Worm (Caenorhabditis elegans) whole organism, mixed stage, embryonic: ENCODE measurements around the gene bath-47.

Experiments
- M03D4.4 ChIP-seq: sonication (generic microtip); optimal IDR thresholded peaks from 2 replicates; lab custom pipeline; 2017; ENCODE audit warnings: mild to moderate bottlenecking, missing genetic modification characterization, missing compliant biosample characterization
- bed-3 ChIP-seq: fragments of 200-800 bp; sonication (Bioruptor generic); optimal IDR thresholded peaks from 3 replicates; lab custom pipeline; 2018; ENCODE audit warnings: mild to moderate bottlenecking, missing genetic modification characterization, moderate library complexity, missing compliant biosample characterization
- blmp-1 ChIP-seq: fragments of 150-350 bp; optimal IDR thresholded peaks from 2 replicates; lab custom pipeline; 2014; ENCODE audit warnings: missing biosample characterization, missing genetic modification characterization
- ceh-43 ChIP-seq: fragments of 200-800 bp; sonication (Bioruptor generic); optimal IDR thresholded peaks from 2 replicates; lab custom pipeline; 2018; ENCODE audit warnings: mild to moderate bottlenecking, missing genetic modification characterization, moderate library complexity, missing compliant biosample characterization
- ceh-83 ChIP-seq: fragments of 200-800 bp; sonication (Bioruptor generic); optimal IDR thresholded peaks from 2 replicates; lab custom pipeline; 2018; ENCODE audit warnings: mild to moderate bottlenecking, missing genetic modification characterization, missing compliant biosample characterization
- cnd-1 ChIP-seq: fragments of 200-800 bp; sonication (Bioruptor generic); optimal IDR thresholded peaks from 2 replicates; lab custom pipeline; 2018; ENCODE audit warnings: mild to moderate bottlenecking, missing genetic modification characterization, missing compliant biosample characterization
- drap-1 ChIP-seq: fragments of 200-800 bp; sonication (Bioruptor generic); optimal IDR thresholded peaks from 3 replicates; lab custom pipeline; 2018; ENCODE audit warnings: mild to moderate bottlenecking, missing genetic modification characterization, missing compliant biosample characterization
- elt-1 ChIP-seq: sonication (generic microtip); optimal IDR thresholded peaks from 2 replicates; lab custom pipeline; 2017; ENCODE audit warnings: missing genetic modification characterization, mild to moderate bottlenecking, missing compliant biosample characterization, antibody characterized with exemption, moderate library complexity, borderline replicate concordance; ENCODE audit not compliant: insufficient read depth
- elt-3 ChIP-seq: fragments of 150-350 bp; optimal IDR thresholded peaks from 2 replicates; lab custom pipeline; 2014; ENCODE audit warnings: missing biosample characterization, missing genetic modification characterization
- flh-1 ChIP-seq: fragments of 200-800 bp; sonication (Bioruptor generic); optimal IDR thresholded peaks from 2 replicates; lab custom pipeline; 2018; ENCODE audit warnings: mild to moderate bottlenecking, missing genetic modification characterization, moderate library complexity, missing compliant biosample characterization
- ham-2 ChIP-seq: fragments of 200-800 bp; sonication (Bioruptor generic); optimal IDR thresholded peaks from 2 replicates; lab custom pipeline; 2018; ENCODE audit warnings: mild to moderate bottlenecking, missing genetic modification characterization, missing compliant biosample characterization
- hlh-1 ChIP-seq: fragments of 150-350 bp; optimal IDR thresholded peaks from 2 replicates; lab custom pipeline; 2014; ENCODE audit warnings: missing biosample characterization, missing genetic modification reagents, missing genetic modification characterization
- lin-13 ChIP-seq: fragments of 150-350 bp; optimal IDR thresholded peaks from 2 replicates; lab custom pipeline; 2014; ENCODE audit warnings: missing biosample characterization, missing genetic modification characterization
- lin-32 ChIP-seq: fragments of 200-800 bp; sonication (Bioruptor generic); optimal IDR thresholded peaks from 2 replicates; lab custom pipeline; 2018; ENCODE audit warnings: mild to moderate bottlenecking, missing genetic modification characterization, missing compliant biosample characterization
- lsy-2 ChIP-seq: fragments of 150-350 bp; optimal IDR thresholded peaks from 2 replicates; lab custom pipeline; 2014; ENCODE audit warnings: missing biosample characterization, missing genetic modification characterization
- mab-5 ChIP-seq: fragments of 150-350 bp; optimal IDR thresholded peaks from 2 replicates; lab custom pipeline; 2014; ENCODE audit warnings: missing biosample characterization, missing genetic modification characterization
- mep-1 ChIP-seq: fragments of 150-350 bp; optimal IDR thresholded peaks from 2 replicates; lab custom pipeline; 2017; ENCODE audit warnings: missing biosample characterization, missing genetic modification reagents, missing genetic modification characterization, inconsistent platforms
- mls-2 ChIP-seq: sonication (generic microtip); optimal IDR thresholded peaks from 2 replicates; lab custom pipeline; 2016; ENCODE audit warnings: mild to moderate bottlenecking, missing genetic modification characterization, moderate library complexity, missing compliant biosample characterization
- nhr-2 ChIP-seq: fragments of 150-350 bp; optimal IDR thresholded peaks from 2 replicates; lab custom pipeline; 2014; ENCODE audit warnings: missing biosample characterization, missing genetic modification characterization
- nhr-28 ChIP-seq: fragments of 150-350 bp; optimal IDR thresholded peaks from 2 replicates; lab custom pipeline; 2014; ENCODE audit warnings: missing biosample characterization, missing genetic modification characterization
- nhr-76 ChIP-seq: sonication (generic microtip); optimal IDR thresholded peaks from 2 replicates; lab custom pipeline; 2017; ENCODE audit warnings: missing biosample characterization, missing genetic modification characterization
- pha-4 ChIP-seq: fragments of 150-350 bp; optimal IDR thresholded peaks from 2 replicates; lab custom pipeline; 2018; ENCODE audit warnings: missing biosample characterization, missing genetic modification reagents, missing genetic modification characterization
- sem-2 ChIP-seq: fragments of 200-800 bp; sonication (Bioruptor generic); optimal IDR thresholded peaks from 2 replicates; lab custom pipeline; 2018; ENCODE audit warnings: mild to moderate bottlenecking, missing genetic modification characterization, missing compliant biosample characterization
- snpc-4 ChIP-seq: fragments of 150-350 bp; optimal IDR thresholded peaks from 2 replicates; lab custom pipeline; 2014; ENCODE audit warnings: missing biosample characterization, missing genetic modification characterization
- tbx-8 ChIP-seq: fragments of 200-800 bp; sonication (Bioruptor generic); optimal IDR thresholded peaks from 2 replicates; lab custom pipeline; 2018; ENCODE audit warnings: mild to moderate bottlenecking, missing genetic modification characterization, moderate library complexity, missing compliant biosample characterization
- unc-62 ChIP-seq: fragments of 150-350 bp; optimal IDR thresholded peaks from 2 replicates; lab custom pipeline; 2014; ENCODE audit warnings: missing biosample characterization, missing genetic modification reagents, missing genetic modification characterization
- zip-8 ChIP-seq: fragments of 150-350 bp; optimal IDR thresholded peaks from 2 replicates; lab custom pipeline; 2014; ENCODE audit warnings: missing biosample characterization, missing genetic modification characterization

bath-47 gene

DNA sequence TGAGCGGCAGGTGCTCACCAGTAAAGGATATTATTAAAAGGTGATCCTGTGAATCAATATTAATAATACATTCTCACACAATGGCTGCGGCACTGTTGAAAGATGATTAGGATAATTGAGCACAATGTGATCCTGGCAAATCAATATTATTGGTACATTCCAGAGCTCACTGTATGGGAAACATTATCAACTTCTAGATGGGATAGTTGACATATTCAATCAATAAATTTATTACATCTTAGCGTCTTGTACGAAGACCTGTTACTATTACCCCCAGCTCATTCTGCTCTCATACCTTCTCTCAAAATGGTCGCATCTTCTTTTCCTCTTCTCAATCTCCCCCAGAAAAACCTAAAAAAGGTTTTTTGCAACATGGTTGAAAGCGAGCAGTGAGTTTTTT, 33.4 kb upstream of the bath-47 start, which contains the start of gene fbxb-49:
fbxb-49 (plus strand) TSS at position 301 of the 400 bp plus-strand sequence.
- TF ChIP-seq nhr-2 (tag; lab: Kevin White, UChicago): no peak
- TF ChIP-seq drap-1 (GFP tag; lab: Kevin White, UChicago): no peak
- no peak for TF ChIP-seq bed-3 (GFP tag; lab: Kevin White, UChicago)
- TF ChIP-seq blmp-1 (tag; lab: Kevin White, UChicago): no peak
- no peak for TF ChIP-seq lsy-2 (tag; lab: Kevin White, UChicago)
- no peak for TF ChIP-seq pha-4 (tag; lab: Kevin White, UChicago)
- no peak for TF ChIP-seq hlh-1 (tag; lab: Kevin White, UChicago)

DNA sequence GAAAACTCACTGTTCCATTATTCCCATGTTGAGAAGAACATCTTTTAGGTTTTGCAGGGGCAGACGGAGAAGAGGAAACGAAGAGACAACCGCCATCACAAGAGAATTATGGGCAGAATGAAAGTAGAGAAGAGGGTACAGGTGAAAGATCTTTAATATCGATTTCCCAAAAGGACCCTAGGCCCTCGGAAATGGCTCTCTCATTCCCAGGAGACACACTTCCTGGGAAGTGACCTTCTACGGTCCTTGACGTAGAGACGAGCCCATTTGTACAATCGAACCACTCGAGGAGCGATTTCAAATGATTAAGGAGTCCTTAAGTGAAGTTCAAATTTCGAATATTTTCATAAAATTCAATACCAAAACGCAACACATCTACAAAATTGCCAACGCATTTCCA, 30.6 kb upstream of the bath-47 start, which contains the start of gene fbxb-46:
fbxb-46 (minus strand) TSS at position 101 of the 400 bp plus-strand sequence.
- no peak for TF ChIP-seq mls-2 (tag; lab: Kevin White, UChicago)
- no peak for TF ChIP-seq mep-1 (tag; lab: Kevin White, UChicago)
- TF ChIP-seq, all 35 proteins: peak for 0

DNA sequence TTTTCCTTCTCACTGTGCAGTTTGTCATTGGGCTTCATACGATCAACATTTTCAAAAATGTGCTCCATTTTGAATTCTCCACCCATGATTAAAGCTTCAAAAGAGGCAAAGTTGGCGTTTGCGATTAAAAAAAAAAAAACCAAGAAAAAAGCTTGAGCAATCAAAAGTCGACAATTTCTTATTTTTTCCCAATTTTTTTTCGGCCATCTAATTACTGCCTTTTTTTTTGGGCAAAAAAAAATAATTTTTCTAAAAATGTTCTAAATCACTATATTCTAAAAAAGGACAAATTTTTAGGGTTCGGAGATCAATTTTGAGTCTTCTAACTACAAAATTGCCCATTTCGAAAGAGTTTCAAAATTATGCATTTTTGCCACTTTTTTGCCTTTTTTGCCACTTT, 25.6 kb upstream of the bath-47 start, which contains the start of gene K05F6.10:
K05F6.10 (minus strand) TSS at position 101 of the 400 bp plus-strand sequence.
- TF ChIP-seq mab-5 (tag; lab: Kevin White, UChicago) (no peak), snpc-4 (tag; lab: Kevin White, UChicago) (no peak), lsy-2 (tag; lab: Kevin White, UChicago) (no peak), ceh-43 (GFP tag; lab: Kevin White, UChicago) (no peak), tbx-8 (GFP tag; lab: Kevin White, UChicago) (no peak), elt-1 (no peak), sem-2 (GFP tag; lab: Kevin White, UChicago) (no peak)

DNA sequence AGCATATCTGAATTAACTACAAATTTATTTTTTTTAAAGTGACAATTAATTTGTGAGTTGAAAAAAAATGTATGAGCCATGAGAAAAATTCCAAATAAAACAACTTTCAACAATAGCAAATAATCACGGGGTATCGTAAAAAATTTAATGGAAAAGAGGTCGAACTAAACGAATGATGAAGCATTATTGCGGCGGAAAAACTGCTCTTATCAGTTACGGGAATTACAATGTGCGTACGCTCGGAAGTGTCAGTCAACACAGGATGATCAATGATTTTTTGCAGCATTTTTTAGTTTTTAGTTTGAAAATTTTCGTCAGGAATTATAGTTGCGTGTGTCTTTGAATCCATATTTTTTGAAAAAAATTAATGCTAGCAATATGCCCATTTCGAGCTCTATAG, 24.8 kb upstream of the bath-47 start:
- no peak for TF ChIP-seq zip-8 (tag; lab: Kevin White, UChicago)
- no peak for TF ChIP-seq lin-13 (tag; lab: Kevin White, UChicago)
- TF ChIP-seq blmp-1 (tag; lab: Kevin White, UChicago): no peak
- TF ChIP-seq mab-5 (tag; lab: Kevin White, UChicago): no peak
- TF ChIP-seq snpc-4 (tag; lab: Kevin White, UChicago): no peak
- TF ChIP-seq unc-62: no peak
- TF ChIP-seq ceh-83 (GFP tag; lab: Kevin White, UChicago): no peak
- TF ChIP-seq tbx-8 (GFP tag; lab: Kevin White, UChicago): no peak
- TF ChIP-seq ham-2 (GFP tag; lab: Kevin White, UChicago): no peak
- no peak for TF ChIP-seq mep-1 (tag; lab: Kevin White, UChicago)

DNA sequence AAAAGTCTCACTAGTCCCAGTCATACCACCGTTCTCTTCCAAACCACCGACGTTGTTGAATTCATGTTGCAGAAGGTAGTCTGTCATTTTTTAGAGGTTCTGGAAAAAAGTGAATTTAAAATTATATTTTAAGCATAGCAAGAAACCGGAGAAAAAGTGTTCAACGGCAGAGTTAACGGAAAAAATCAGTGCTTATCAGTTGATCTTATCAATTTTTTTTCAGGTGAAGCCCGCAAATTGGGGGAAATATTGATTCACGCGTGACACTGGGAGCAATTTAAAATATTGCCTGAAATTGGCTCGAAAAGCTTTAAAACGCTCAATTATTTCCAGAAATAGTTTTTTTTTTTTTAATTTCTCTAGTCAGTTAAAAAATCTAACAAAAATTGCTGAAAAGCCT, 21.7 kb upstream of the bath-47 start, which contains the start of gene math-38:
math-38 (minus strand) TSS at position 101 of the 400 bp plus-strand sequence.
- TF ChIP-seq ceh-43 (GFP tag; lab: Kevin White, UChicago) (no peak), pha-4 (tag; lab: Kevin White, UChicago) (no peak), nhr-28 (tag; lab: Kevin White, UChicago) (no peak), flh-1 (GFP tag; lab: Kevin White, UChicago) (no peak), lin-32 (GFP tag; lab: Kevin White, UChicago) (no peak), drap-1 (GFP tag; lab: Kevin White, UChicago) (no peak), blmp-1 (tag; lab: Kevin White, UChicago) (no peak), cnd-1 (tag; lab: Kevin White, UChicago) (no peak), mep-1 (tag; lab: Kevin White, UChicago) (no peak), lsy-2 (tag; lab: Kevin White, UChicago) (no peak), snpc-4 (tag; lab: Kevin White, UChicago) (no peak), hlh-1 (tag; lab: Kevin White, UChicago) (no peak), tbx-8 (GFP tag; lab: Kevin White, UChicago) (no peak)

DNA sequence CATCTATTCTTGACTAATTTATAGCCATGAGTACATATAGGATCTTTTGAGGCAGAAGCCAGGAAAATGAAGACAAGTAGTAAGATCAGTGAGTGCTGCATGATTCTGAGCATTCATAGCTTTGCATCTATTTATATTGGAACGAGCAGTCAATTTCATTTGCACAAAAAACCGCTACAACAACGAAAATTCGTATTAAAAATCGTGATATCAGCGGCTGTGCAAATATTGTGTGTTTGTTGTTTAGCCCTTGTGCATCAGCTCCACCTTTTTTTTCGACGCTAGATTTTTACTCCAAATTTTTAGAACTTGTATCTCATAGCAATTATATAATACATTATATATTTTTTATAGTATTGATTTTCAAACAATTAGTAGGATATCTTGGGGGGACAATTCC, 17.5 kb upstream of the bath-47 start, which contains the start of gene clec-21:
clec-21 (minus strand) TSS at position 101 of the 400 bp plus-strand sequence.
- TF ChIP-seq mab-5 (tag; lab: Kevin White, UChicago) (no peak), elt-3 (no peak), unc-62 (no peak), nhr-76 (no peak), M03D4.4 (tag; lab: Kevin White, UChicago) (no peak)
